Worm (Caenorhabditis elegans) whole organism, L4 larva: ENCODE measurements around the gene ZC443.7.

Source experiments
- ZK337.2 ChIP-seq: fragments of 200-800 bp; sonication (Bioruptor generic); IDR thresholded peaks from 2 replicates; pipeline ENCODE4 v1.3.6; 2022; ENCODE audit warnings: missing genetic modification reagents, missing genetic modification characterization, missing compliant biosample characterization
- aha-1 ChIP-seq: fragments of 150-350 bp; peaks from one replicate; lab custom pipeline; 2014; ENCODE audit warnings: missing biosample characterization, missing genetic modification characterization
- aly-2 ChIP-seq: sonication (generic microtip); optimal IDR thresholded peaks from 2 replicates; lab custom pipeline; 2018; ENCODE audit warnings: missing biosample characterization, missing genetic modification characterization
- daf-16 ChIP-seq, 3 experiments: sonication (generic microtip); optimal IDR thresholded peaks; 2 replicates each; lab custom pipeline; 2016 to 2017; ENCODE audit warnings: missing genetic modification characterization in 3 of 3, missing genetic modification reagents in 3 of 3, mild to moderate bottlenecking in 2 of 3, missing compliant biosample characterization in 2 of 3, missing biosample characterization in 1 of 3, moderate library complexity in 1 of 3
- daf-19 ChIP-seq: fragments of 200-800 bp; sonication (Bioruptor generic); conservative IDR thresholded peaks from 2 replicates; pipeline ENCODE4 v1.3.6; 2022; ENCODE audit warnings: missing genetic modification characterization, missing compliant biosample characterization
- dmd-6 ChIP-seq: fragments of 200-800 bp; sonication (Bioruptor generic); IDR thresholded peaks from 2 replicates; pipeline ENCODE4 v1.3.6; 2022; ENCODE audit warnings: missing genetic modification reagents, missing genetic modification characterization, missing compliant biosample characterization
- dpl-1 ChIP-seq: fragments of 150-350 bp; optimal IDR thresholded peaks from 2 replicates; lab custom pipeline; 2014; ENCODE audit warnings: missing biosample characterization, missing genetic modification reagents, missing genetic modification characterization
- dve-1 ChIP-seq: sonication (generic microtip); optimal IDR thresholded peaks from 2 replicates; lab custom pipeline; 2017; ENCODE audit warnings: antibody characterized with exemption, mild to moderate bottlenecking, missing genetic modification characterization, missing compliant biosample characterization; ENCODE audit not compliant: insufficient read depth
- egl-43 ChIP-seq: fragments of 200-800 bp; sonication (Bioruptor generic); IDR thresholded peaks from 2 replicates; pipeline ENCODE4 v1.3.6; 2022; ENCODE audit warnings: missing genetic modification reagents, missing genetic modification characterization, missing compliant biosample characterization
- fos-1 ChIP-seq: fragments of 150-350 bp; optimal IDR thresholded peaks from 2 replicates; lab custom pipeline; 2014; ENCODE audit warnings: missing biosample characterization, missing genetic modification characterization
- hlh-11 ChIP-seq: fragments of 200-800 bp; sonication (Bioruptor generic); optimal IDR thresholded peaks from 2 replicates; lab custom pipeline; 2018; ENCODE audit warnings: mild to moderate bottlenecking, missing genetic modification characterization, missing compliant biosample characterization
- hlh-30 ChIP-seq: sonication (generic microtip); optimal IDR thresholded peaks from 2 replicates; lab custom pipeline; 2017; ENCODE audit warnings: antibody characterized with exemption, mild to moderate bottlenecking, missing genetic modification characterization, missing compliant biosample characterization; ENCODE audit not compliant: insufficient read depth
- lin-38 ChIP-seq: fragments of 200-800 bp; sonication (Bioruptor generic); IDR thresholded peaks from 2 replicates; pipeline ENCODE4 v1.3.6; 2022; ENCODE audit warnings: missing genetic modification reagents, missing genetic modification characterization, missing compliant biosample characterization
- lsy-2 ChIP-seq, 2 experiments: fragments of 150-350 bp in 1 of 2; sonication (generic microtip) in 1 of 2; optimal IDR thresholded peaks; 2 replicates each; lab custom pipeline; 2014 to 2017; ENCODE audit warnings: missing biosample characterization in 2 of 2, missing genetic modification characterization in 2 of 2
- madf-9 ChIP-seq: fragments of 200-800 bp; sonication (Bioruptor generic); conservative IDR thresholded peaks from 2 replicates; pipeline ENCODE4 v1.3.6; 2022; ENCODE audit warnings: missing genetic modification reagents, missing genetic modification characterization, missing compliant biosample characterization
- nhr-102 ChIP-seq: sonication (generic microtip); optimal IDR thresholded peaks from 2 replicates; lab custom pipeline; 2016; ENCODE audit warnings: mild to moderate bottlenecking, missing genetic modification characterization, moderate library complexity, missing compliant biosample characterization
- nhr-11 ChIP-seq: fragments of 150-350 bp; optimal IDR thresholded peaks from 2 replicates; lab custom pipeline; 2014; ENCODE audit warnings: missing biosample characterization, missing genetic modification characterization
- nhr-111 ChIP-seq: fragments of 200-800 bp; sonication (Bioruptor generic); optimal IDR thresholded peaks from 2 replicates; lab custom pipeline; 2018; ENCODE audit warnings: mild to moderate bottlenecking, missing genetic modification characterization, missing compliant biosample characterization
- nhr-237 ChIP-seq: sonication (generic microtip); optimal IDR thresholded peaks from 2 replicates; lab custom pipeline; 2017; ENCODE audit warnings: missing biosample characterization, missing genetic modification characterization
- nhr-28 ChIP-seq: fragments of 150-350 bp; optimal IDR thresholded peaks from 2 replicates; lab custom pipeline; 2014; ENCODE audit warnings: missing biosample characterization, missing genetic modification characterization
- nhr-42 ChIP-seq: fragments of 200-800 bp; sonication (Bioruptor generic); IDR thresholded peaks from 2 replicates; pipeline ENCODE4 v1.3.6; 2022; ENCODE audit warnings: missing genetic modification characterization, missing compliant biosample characterization
- nhr-48 ChIP-seq: sonication (generic microtip); optimal IDR thresholded peaks from 2 replicates; lab custom pipeline; 2016; ENCODE audit warnings: mild to moderate bottlenecking, missing genetic modification characterization, missing compliant biosample characterization
- nhr-6 ChIP-seq: fragments of 150-350 bp; optimal IDR thresholded peaks from 2 replicates; lab custom pipeline; 2014; ENCODE audit warnings: missing biosample characterization, missing genetic modification characterization
- nhr-77 ChIP-seq: fragments of 150-350 bp; optimal IDR thresholded peaks from 2 replicates; lab custom pipeline; 2014; ENCODE audit warnings: missing biosample characterization, missing genetic modification characterization
- pqm-1 ChIP-seq: sonication (generic microtip); optimal IDR thresholded peaks from 2 replicates; lab custom pipeline; 2017; ENCODE audit warnings: missing biosample characterization, missing genetic modification characterization
- sdz-12 ChIP-seq: fragments of 200-800 bp; sonication (Bioruptor generic); optimal IDR thresholded peaks from 2 replicates; lab custom pipeline; 2018; ENCODE audit warnings: mild to moderate bottlenecking, missing genetic modification characterization, missing compliant biosample characterization
- set-16 ChIP-seq: fragments of 200-800 bp; sonication (Bioruptor generic); IDR thresholded peaks from 2 replicates; pipeline ENCODE4 v1.3.6; 2022; ENCODE audit warnings: missing genetic modification reagents, missing genetic modification characterization, missing compliant biosample characterization
- spr-1 ChIP-seq: sonication (generic microtip); optimal IDR thresholded peaks from 2 replicates; lab custom pipeline; 2016; ENCODE audit warnings: mild to moderate bottlenecking, missing genetic modification characterization, missing compliant biosample characterization
- unc-130 ChIP-seq: sonication (generic microtip); optimal IDR thresholded peaks from 2 replicates; lab custom pipeline; 2016; ENCODE audit warnings: missing genetic modification reagents, missing genetic modification characterization, missing compliant biosample characterization
- unc-62 ChIP-seq, 3 experiments: fragments of 150-350 bp in 1 of 3; sonication (generic microtip); optimal IDR thresholded peaks in 2 of 3; peaks in 1 of 3; 1 replicate in 1 of 3; 2 replicates in 2 of 3; lab custom pipeline; 2014 to 2017; ENCODE audit warnings: missing biosample characterization in 3 of 3, missing genetic modification characterization in 3 of 3, missing genetic modification reagents in 3 of 3, missing genotype in 1 of 3
- zfp-2 ChIP-seq: sonication (generic microtip); optimal IDR thresholded peaks from 2 replicates; lab custom pipeline; 2016; ENCODE audit warnings: mild to moderate bottlenecking, missing genetic modification characterization, missing compliant biosample characterization

ZC443.7 gene

DNA sequence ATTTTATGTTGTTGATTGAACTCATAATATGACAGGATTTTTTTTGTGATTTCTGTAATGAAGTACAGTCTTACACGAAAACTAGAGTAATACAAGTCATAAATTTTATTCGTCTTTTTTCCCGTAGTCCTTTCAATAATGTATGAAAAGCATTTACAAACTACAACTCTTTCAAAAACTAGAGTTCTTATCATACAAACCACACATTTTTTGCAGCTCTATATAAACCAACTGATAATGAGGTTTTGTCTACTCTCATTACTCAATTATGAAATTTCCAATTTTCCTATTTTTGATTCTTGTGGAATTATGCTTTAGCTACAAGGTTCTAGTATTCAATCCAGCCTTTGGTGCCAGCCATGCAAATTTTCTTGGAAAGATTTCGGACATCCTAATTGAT, 18.5 kb downstream of the ZC443.7 start, which contains the start of gene ugt-16:
Gene ugt-16, plus strand, starts transcription at position 248 of the 400 bp plus-strand sequence.
- TF ChIP-seq nhr-77 (tag; lab: Kevin White, UChicago), result peak; percentile 19
- no peak for TF ChIP-seq daf-16 (GFP tag; optimal IDR thresholded peaks at IDR 0.05; lab: Kevin White, UChicago)
- peak; percentile 2 for TF ChIP-seq daf-16 (tag; optimal IDR thresholded peaks at IDR 0.05; lab: Kevin White, UChicago)
- peak; percentile 50 for TF ChIP-seq pqm-1 (tag; lab: Kevin White, UChicago)
- TF ChIP-seq sdz-12 (GFP tag; lab: Kevin White, UChicago), result no peak
- TF ChIP-seq unc-130 (GFP tag; lab: Kevin White, UChicago), result no peak
- TF ChIP-seq nhr-28 (tag; lab: Kevin White, UChicago), result peak; percentile 77
- TF ChIP-seq nhr-102 (tag; lab: Kevin White, UChicago), result peak; percentile 10
- TF ChIP-seq spr-1 (tag; lab: Kevin White, UChicago), result no peak
- peak; percentile 24; the same call in 1 of the 2 replicates for TF ChIP-seq dmd-6
- no peak for TF ChIP-seq nhr-11
- TF ChIP-seq egl-43 (GFP tag; lab: Robert Waterston, UW), result no peak
- peak in 1 of 2 experiments; percentile 6 for TF ChIP-seq unc-62 (GFP tag; optimal IDR thresholded peaks at IDR 0.05 in 1 of 2; lab: Kevin White, UChicago)
- TF ChIP-seq unc-62 (tag; optimal IDR thresholded peaks at IDR 0.05; lab: Kevin White, UChicago), result no peak

DNA sequence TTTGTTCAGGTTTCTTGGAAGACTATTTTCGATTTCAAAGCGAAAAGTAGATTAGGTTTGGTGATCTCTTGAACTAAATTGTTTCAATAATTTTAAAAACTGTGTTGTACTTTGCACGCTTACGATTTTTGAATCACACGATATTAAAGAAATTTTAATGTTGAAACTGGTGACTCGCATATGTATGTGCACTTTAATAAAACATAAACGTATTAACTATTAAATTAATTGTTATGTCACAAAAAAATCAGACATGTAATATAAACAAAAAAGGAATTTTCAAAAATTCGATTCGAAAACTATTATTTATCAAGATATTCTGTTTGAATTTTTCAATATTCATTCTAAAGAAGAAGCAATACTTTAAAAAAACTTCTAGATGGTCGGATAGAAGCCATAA, 20.9 kb downstream of the ZC443.7 start, which contains the start of gene ugt-15:
Gene ugt-15, plus strand, starts transcription at position 301 of the 400 bp plus-strand sequence.
- TF ChIP-seq nhr-42 (GFP tag; lab: Robert Waterston, UW) (no peak), nhr-48 (tag; lab: Kevin White, UChicago) (no peak), hlh-30 (tag; lab: Kevin White, UChicago) (no peak), nhr-11 (no peak), daf-19 (GFP tag; lab: Robert Waterston, UW) (no peak)

DNA sequence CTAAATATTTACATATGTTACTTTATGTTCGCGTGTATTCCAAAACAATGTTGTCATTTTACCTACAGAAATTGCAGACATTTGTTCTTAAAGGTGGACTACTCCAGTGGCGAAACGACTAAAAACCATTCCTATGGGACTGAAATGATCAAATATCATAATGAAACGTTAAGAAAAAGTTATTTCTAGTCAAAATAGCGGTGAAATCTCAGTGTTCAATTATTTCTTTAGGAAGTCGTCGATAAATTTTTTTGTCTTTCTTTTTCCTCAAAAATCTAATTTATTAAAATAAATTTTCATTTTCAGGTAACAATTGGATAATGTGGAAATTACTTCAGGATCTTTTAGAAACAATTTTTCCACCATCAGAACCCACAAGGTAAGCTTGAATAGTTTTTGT, 29.1 kb downstream of the ZC443.7 start, which contains the start of gene C44H9.4:
Gene C44H9.4, plus strand, starts transcription at position 301 of the 400 bp plus-strand sequence.
- TF ChIP-seq dpl-1, result no peak
- TF ChIP-seq madf-9 (GFP tag; lab: Robert Waterston, UW), result no peak
- no peak for TF ChIP-seq zfp-2 (tag; lab: Kevin White, UChicago)
- TF ChIP-seq egl-43 (GFP tag; lab: Robert Waterston, UW), result no peak
- TF ChIP-seq nhr-111, result no peak
- no peak for TF ChIP-seq hlh-11
- TF ChIP-seq lsy-2 (tag; optimal IDR thresholded peaks at IDR 0.05; lab: Kevin White, UChicago), result no peak
- TF ChIP-seq lin-38, result no peak
- no peak for TF ChIP-seq nhr-11

DNA sequence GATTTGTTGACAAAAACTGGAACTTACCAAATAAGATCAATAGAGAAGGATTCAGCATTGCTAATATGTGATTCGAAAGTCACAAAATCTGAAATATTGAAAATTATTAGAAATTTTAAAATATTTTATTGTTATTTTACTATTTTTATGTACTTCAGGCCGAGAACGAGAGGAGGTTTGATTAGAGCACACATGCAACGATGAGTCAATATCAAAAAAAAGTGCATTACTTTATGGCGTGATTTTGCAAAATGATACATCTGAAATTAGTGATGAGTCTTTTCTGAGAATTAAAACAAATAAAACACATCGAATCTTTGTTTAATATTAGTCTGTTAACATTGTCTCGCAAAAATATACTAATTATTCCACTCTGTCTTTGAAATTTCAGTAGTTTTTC, 38.5 kb downstream of the ZC443.7 start:
- TF ChIP-seq ZK337.2 (GFP tag; lab: Robert Waterston, UW) (no peak), daf-16 (GFP tag; optimal IDR thresholded peaks at IDR 0.05; lab: Kevin White, UChicago) (no peak), daf-16 (tag; optimal IDR thresholded peaks at IDR 0.05; lab: Kevin White, UChicago) (peak; percentile 6)

DNA sequence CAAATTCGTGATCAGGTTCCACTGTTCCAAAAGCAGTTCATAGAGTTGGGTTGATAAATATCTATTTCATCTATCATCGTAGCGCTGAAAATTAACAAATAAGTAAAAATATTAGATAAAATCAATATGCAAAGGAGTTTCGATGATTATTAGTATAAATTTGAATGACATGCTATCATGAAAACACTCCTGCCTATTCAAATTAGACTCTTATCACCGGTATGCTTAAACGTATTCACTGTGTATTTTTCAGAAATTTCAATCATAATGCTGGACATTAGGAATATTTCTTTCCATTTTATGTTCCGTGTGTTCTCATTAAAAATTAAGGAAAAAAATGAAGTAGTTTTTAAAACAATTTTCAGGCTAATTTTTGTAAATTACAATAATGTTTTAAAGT, 39.0 kb downstream of the ZC443.7 start, which contains the start of gene C44H9.6:
Gene C44H9.6, minus strand, starts transcription at position 101 of the 400 bp plus-strand sequence.
- no peak for TF ChIP-seq daf-16 (GFP tag; optimal IDR thresholded peaks at IDR 0.05; lab: Kevin White, UChicago)
- peak; percentile 47 for TF ChIP-seq daf-16 (tag; optimal IDR thresholded peaks at IDR 0.05; lab: Kevin White, UChicago)
- TF ChIP-seq dve-1 (tag; lab: Kevin White, UChicago), result peak; percentile 14
- TF ChIP-seq aly-2 (tag; lab: Kevin White, UChicago), result no peak

DNA sequence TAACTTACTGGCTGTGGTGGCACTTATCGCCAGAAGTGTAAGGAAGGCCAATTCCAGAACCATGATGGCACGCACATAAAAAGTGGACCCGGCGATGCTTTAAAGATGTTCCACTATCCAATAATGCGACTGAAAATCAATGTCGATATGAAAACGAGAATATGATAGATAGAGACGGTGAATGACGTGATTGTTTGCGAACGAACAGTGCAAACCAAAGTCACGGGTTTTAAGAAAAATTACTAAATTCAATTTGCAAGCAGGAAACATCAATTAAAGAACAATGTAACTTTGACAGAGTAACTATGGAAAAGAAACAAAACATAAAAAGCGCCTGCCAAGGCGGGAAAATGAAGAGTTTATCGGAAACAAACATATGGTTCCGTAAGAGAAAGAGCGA, 43.4 kb downstream of the ZC443.7 start, which contains the start of gene C44H9.5:
Gene C44H9.5, minus strand, starts transcription at position 129 of the 400 bp plus-strand sequence.
- TF ChIP-seq hlh-11, result peak; percentile 3
- no peak for TF ChIP-seq fos-1 (tag; lab: Kevin White, UChicago)
- TF ChIP-seq set-16 (GFP tag; lab: Robert Waterston, UW), result no peak
- TF ChIP-seq aha-1 (tag; lab: Kevin White, UChicago), result peak; percentile 9
- TF ChIP-seq nhr-6 (tag; lab: Kevin White, UChicago), result peak; percentile 8
- TF ChIP-seq nhr-237 (tag; lab: Kevin White, UChicago), result no peak
- TF ChIP-seq nhr-28 (tag; lab: Kevin White, UChicago), result peak; percentile 4
- TF ChIP-seq daf-16 (GFP tag; optimal IDR thresholded peaks at IDR 0.05; lab: Kevin White, UChicago), result no peak
- peak; percentile 29 for TF ChIP-seq daf-16 (tag; optimal IDR thresholded peaks at IDR 0.05; lab: Kevin White, UChicago)
- peak; percentile 14 for TF ChIP-seq dve-1 (tag; lab: Kevin White, UChicago)
- peak; percentile 55; the same call in 1 of the 2 replicates for TF ChIP-seq dmd-6
- TF ChIP-seq pqm-1 (tag; lab: Kevin White, UChicago), result peak; percentile 13
- TF ChIP-seq unc-62 (GFP tag; optimal IDR thresholded peaks at IDR 0.05 in 1 of 2; lab: Kevin White, UChicago), result peak in 1 of 2 experiments; percentile 19
- TF ChIP-seq unc-62 (tag; optimal IDR thresholded peaks at IDR 0.05; lab: Kevin White, UChicago), result no peak
